Fruit fly (Drosophila melanogaster) whole organism, adult: ENCODE data around the gene CG14451.
"Not testable (repeated sequence)": the region's sequence is repeated elsewhere in the genome, so short reads cannot be mapped to it uniquely, and the experiment has no call there.

ENCODE experiments used
- CG11617 ChIP-seq: fragments of 200-800 bp; sonication (Bioruptor generic); optimal IDR thresholded peaks from 2 replicates; lab custom pipeline; 2017; ENCODE audit warnings: mild to moderate bottlenecking, missing biosample characterization, missing genetic modification reagents, missing genetic modification characterization
- CG12768 ChIP-seq: fragments of 200-800 bp; sonication (Bioruptor generic); optimal IDR thresholded peaks from 2 replicates; lab custom pipeline; 2017; ENCODE audit warnings: missing biosample characterization, missing genetic modification characterization, mild to moderate bottlenecking, moderate library complexity, missing genetic modification reagents
- CG14711 ChIP-seq: fragments of 200-800 bp; sonication (Bioruptor generic); optimal IDR thresholded peaks from 2 replicates; lab custom pipeline; 2018; ENCODE audit warnings: missing biosample characterization, mild to moderate bottlenecking, missing genetic modification characterization, moderate library complexity
- CG1620 ChIP-seq: fragments of 200-800 bp; sonication (Bioruptor generic); optimal IDR thresholded peaks from 2 replicates; lab custom pipeline; 2016; ENCODE audit warnings: missing biosample characterization, missing genetic modification characterization
- CG33017 ChIP-seq: fragments of 200-800 bp; sonication (Bioruptor generic); optimal IDR thresholded peaks from 2 replicates; lab custom pipeline; 2018; ENCODE audit warnings: missing biosample characterization, mild to moderate bottlenecking, missing genetic modification characterization, moderate library complexity
- CG5204 ChIP-seq: fragments of 200-800 bp; sonication (Bioruptor generic); optimal IDR thresholded peaks from 2 replicates; lab custom pipeline; 2016; ENCODE audit warnings: missing biosample characterization, missing genetic modification characterization
- CG7045 ChIP-seq: fragments of 200-800 bp; sonication (Bioruptor generic); optimal IDR thresholded peaks from 2 replicates; lab custom pipeline; 2017; ENCODE audit warnings: missing biosample characterization, mild to moderate bottlenecking, missing genetic modification characterization
- CG7101 ChIP-seq: fragments of 200-800 bp; sonication (Bioruptor generic); optimal IDR thresholded peaks from 2 replicates; lab custom pipeline; 2018; ENCODE audit warnings: missing biosample characterization, mild to moderate bottlenecking, missing genetic modification characterization, moderate library complexity
- Clk ChIP-seq: fragments of 200-800 bp; sonication (Bioruptor generic); optimal IDR thresholded peaks from 2 replicates; lab custom pipeline; 2017; ENCODE audit warnings: missing biosample characterization, missing genetic modification characterization
- Crg-1 ChIP-seq: fragments of 200-800 bp; sonication (Bioruptor generic); optimal IDR thresholded peaks from 2 replicates; lab custom pipeline; 2016; ENCODE audit warnings: missing biosample characterization, missing genetic modification characterization
- Hr96 ChIP-seq: fragments of 200-800 bp; sonication (Bioruptor generic); optimal IDR thresholded peaks from 2 replicates; lab custom pipeline; 2016; ENCODE audit warnings: missing biosample characterization, missing genetic modification characterization
- Mnt ChIP-seq: fragments of 200-800 bp; sonication (Bioruptor generic); optimal IDR thresholded peaks from 2 replicates; lab custom pipeline; 2016; ENCODE audit warnings: missing biosample characterization, mild to moderate bottlenecking, missing genetic modification characterization
- bab1 ChIP-seq: fragments of 200-800 bp; sonication (Bioruptor generic); optimal IDR thresholded peaks from 3 replicates; lab custom pipeline; 2019; ENCODE audit warnings: missing biosample characterization, mild to moderate bottlenecking, missing genetic modification characterization, moderate library complexity
- cic ChIP-seq: fragments of 200-800 bp; sonication (Bioruptor generic); optimal IDR thresholded peaks from 2 replicates; lab custom pipeline; 2017; ENCODE audit warnings: missing biosample characterization, mild to moderate bottlenecking, missing genetic modification characterization, moderate library complexity
- cnc ChIP-seq, 2 experiments: fragments of >200 bp; optimal IDR thresholded peaks; 2 replicates each; lab custom pipeline; 2017
- kay ChIP-seq: fragments of 200-800 bp; sonication (Bioruptor generic); peaks from one replicate; lab custom pipeline; 2016; ENCODE audit warnings: missing biosample characterization, missing genetic modification characterization, borderline replicate concordance
- ovo ChIP-seq: fragments of 200-800 bp; sonication (Bioruptor generic); optimal IDR thresholded peaks from 2 replicates; lab custom pipeline; 2016; ENCODE audit warnings: missing biosample characterization, missing genetic modification characterization
- pad ChIP-seq: fragments of 200-800 bp; sonication (Bioruptor generic); optimal IDR thresholded peaks from 3 replicates; lab custom pipeline; 2017; ENCODE audit warnings: missing biosample characterization, missing genetic modification characterization, mild to moderate bottlenecking, moderate library complexity, missing genetic modification reagents
- tj ChIP-seq: fragments of 200-800 bp; sonication (Bioruptor generic); optimal IDR thresholded peaks from 3 replicates; lab custom pipeline; 2017; ENCODE audit warnings: missing biosample characterization, mild to moderate bottlenecking, missing genetic modification characterization, moderate library complexity
- toe ChIP-seq: fragments of 200-800 bp; sonication (Bioruptor generic); optimal IDR thresholded peaks from 2 replicates; lab custom pipeline; 2016; ENCODE audit warnings: missing biosample characterization, missing genetic modification characterization

Gene CG14451

dm6 chr3L:22720694-22721270 lies 1.1 kb downstream of the CG14451 start, which contains the start of gene mael:
mael (plus strand) TSS chr3L:22721203.
- TF ChIP-seq pad (GFP tag; lab: Kevin White, UChicago); CG7101 (tag; lab: Kevin White, UChicago); ovo (GFP tag; lab: Kevin White, UChicago): not testable (repeated sequence)

dm6 chr3L:22717137-22717767 lies 4.6 kb downstream of the CG14451 start, which contains the start of the genes ArfGAP3 and CG32452:
ArfGAP3 (minus strand) TSS chr3L:22717577.
CG32452 (plus strand) TSS chr3L:22717728.
- TF ChIP-seq toe (peak; percentile 85), Clk (GFP tag; lab: Kevin White, UChicago) (peak; percentile 12), tj (GFP tag; lab: Kevin White, UChicago) (peak; percentile 25), pad (GFP tag; lab: Kevin White, UChicago) (peak; percentile 48), CG33017 (tag; lab: Kevin White, UChicago) (peak; percentile 15), Crg-1 (GFP tag; lab: Kevin White, UChicago) (peak; percentile 57), Hr96 (GFP tag; lab: Kevin White, UChicago) (peak; percentile 46), CG14711 (tag; lab: Kevin White, UChicago) (peak; percentile 66), ovo (GFP tag; lab: Kevin White, UChicago) (peak; percentile 48), CG7045 (peak; percentile 68), bab1 (GFP tag; lab: Kevin White, UChicago) (peak; percentile 78), cnc (optimal IDR thresholded peaks at IDR 0.05; lab: Kevin White, UChicago) (no peak), CG1620 (GFP tag; lab: Kevin White, UChicago) (peak; percentile 83), CG12768 (peak; percentile 59), kay (no peak), CG5204 (GFP tag; lab: Kevin White, UChicago) (peak; percentile 79), cic (GFP tag; lab: Kevin White, UChicago) (peak; percentile 23), CG11617 (GFP tag; lab: Kevin White, UChicago) (peak; percentile 69), Mnt (GFP tag; lab: Kevin White, UChicago) (peak; percentile 49), CG7101 (tag; lab: Kevin White, UChicago) (peak; percentile 62)

- TF ChIP-seq ovo (GFP tag; lab: Kevin White, UChicago) (no peak), cic (GFP tag; lab: Kevin White, UChicago) (no peak), tj (GFP tag; lab: Kevin White, UChicago) (no peak), toe (no peak), bab1 (GFP tag; lab: Kevin White, UChicago) (no peak), CG12768 (no peak), Mnt (GFP tag; lab: Kevin White, UChicago) (no peak), CG11617 (GFP tag; lab: Kevin White, UChicago) (no peak)
Measured at dm6 chr3L:22713605-22714004, 8.3 kb downstream of the CG14451 start.

dm6 chr3L:22711855-22712254 lies 10.0 kb downstream of the CG14451 start, which contains the start of gene CG11370:
CG11370 (plus strand) TSS chr3L:22712155.
- TF ChIP-seq Crg-1 (GFP tag; lab: Kevin White, UChicago) (no peak), cic (GFP tag; lab: Kevin White, UChicago) (no peak), toe (no peak), CG1620 (GFP tag; lab: Kevin White, UChicago) (no peak), CG33017 (tag; lab: Kevin White, UChicago) (no peak), CG11617 (GFP tag; lab: Kevin White, UChicago) (no peak), bab1 (GFP tag; lab: Kevin White, UChicago) (no peak), CG5204 (GFP tag; lab: Kevin White, UChicago) (no peak), pad (GFP tag; lab: Kevin White, UChicago) (no peak), tj (GFP tag; lab: Kevin White, UChicago) (no peak), Mnt (GFP tag; lab: Kevin White, UChicago) (no peak), CG12768 (no peak), CG7101 (tag; lab: Kevin White, UChicago) (no peak), ovo (GFP tag; lab: Kevin White, UChicago) (no peak)

dm6 chr3L:22699133-22699532 lies 22.8 kb downstream of the CG14451 start, which contains the start of gene CG45116:
CG45116 (plus strand) TSS chr3L:22699433.
- no peak for TF ChIP-seq CG33017 (tag; lab: Kevin White, UChicago)
- no peak for TF ChIP-seq CG11617 (GFP tag; lab: Kevin White, UChicago)
- TF ChIP-seq tj (GFP tag; lab: Kevin White, UChicago) = no peak
- no peak for TF ChIP-seq Crg-1 (GFP tag; lab: Kevin White, UChicago)
- no peak for TF ChIP-seq CG5204 (GFP tag; lab: Kevin White, UChicago)

- not testable (repeated sequence) for TF ChIP-seq Crg-1 (GFP tag; lab: Kevin White, UChicago); toe; bab1 (GFP tag; lab: Kevin White, UChicago)
Measured at dm6 chr3L:22696930-22697329, 25.0 kb downstream of the CG14451 start, which contains the start of gene CG32453. CG32453 (plus strand) TSS chr3L:22697230.
